Fruit fly (Drosophila melanogaster): ENCODE measurements around the gene CG14535.

DNA sequence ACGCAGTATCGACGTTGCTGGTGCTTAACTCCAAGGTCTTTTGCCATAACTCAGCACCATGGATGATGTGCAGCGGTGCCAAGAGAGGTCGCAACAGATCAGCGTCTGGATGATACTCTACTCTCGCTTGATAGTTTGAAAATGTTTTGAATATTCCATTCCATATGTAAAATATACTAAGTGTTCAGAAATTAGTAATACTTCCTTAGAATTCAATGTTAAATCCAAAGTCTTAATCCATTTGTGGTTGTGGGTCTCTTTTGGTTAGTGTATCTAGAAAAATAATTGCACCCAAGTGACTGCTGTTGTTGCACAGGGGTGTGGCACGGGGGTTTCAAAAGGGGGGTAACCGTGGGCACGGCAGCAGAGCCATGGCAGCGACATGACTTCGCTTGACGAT, 43.8 kb upstream of the CG14535 start:
- TF ChIP-seq Sin3A (optimal IDR thresholded peaks at IDR 0.05) (no peak), h (optimal IDR thresholded peaks at IDR 0.05) (no peak), psq (optimal IDR thresholded peaks at IDR 0.05) (no peak)

All from Kc167 (cell line).